Fruit fly (Drosophila melanogaster): Measurements from ENCODE around the gene CG13667.

The CG13667 gene

DNA sequence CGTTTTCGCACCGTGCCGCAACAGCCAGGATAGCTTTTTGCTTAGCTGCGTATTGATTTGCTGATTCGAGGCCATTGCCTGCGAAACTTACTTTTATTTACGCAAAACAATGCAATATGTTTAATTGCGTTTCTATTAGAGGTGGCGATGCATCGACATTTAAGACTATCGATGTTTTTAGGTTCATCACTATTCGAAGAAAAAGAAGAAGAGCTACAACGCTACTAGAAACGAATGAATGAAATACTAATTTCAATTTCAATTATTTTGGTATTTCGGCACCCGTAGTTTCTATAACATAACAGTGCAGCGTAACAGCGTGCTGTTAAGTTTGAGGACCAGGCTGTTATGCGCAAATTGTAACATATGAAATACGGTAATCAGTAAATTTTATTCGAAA lies at the start of gene CG13667, which contains the start of the genes Tpt and mkg-p:
CG13667 (plus strand) TSS at position 332 of the 400 bp plus-strand sequence.
Tpt (minus strand) TSS at position 155 of the 400 bp plus-strand sequence.
mkg-p (minus strand) TSS at position 155 of the 400 bp plus-strand sequence.
- TF ChIP-seq CTCF (optimal IDR thresholded peaks at IDR 0.05) (peak in 1 of 2 experiments; percentile 37), CG8478 (optimal IDR thresholded peaks at IDR 0.05) (no peak)

DNA sequence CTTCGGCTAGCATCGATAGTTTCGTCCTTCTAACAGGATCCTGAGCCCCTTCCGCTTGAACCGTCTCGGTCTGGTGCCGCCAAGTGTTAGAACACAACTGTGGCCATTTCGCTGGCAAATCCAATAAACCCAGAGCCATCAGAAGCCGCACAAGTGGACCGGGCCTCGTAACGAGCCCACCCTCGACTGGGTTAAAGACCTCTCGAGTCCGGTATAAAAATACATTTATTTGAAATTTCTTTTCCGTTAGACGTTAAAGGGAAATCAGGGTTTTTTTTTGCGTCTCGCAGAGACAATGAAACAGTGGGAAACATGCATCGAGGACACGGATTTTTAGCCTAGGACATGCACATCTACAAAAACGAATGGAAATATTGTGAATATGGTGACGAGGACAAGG lies 49.1 kb upstream of the CG13667 start, which contains the start of gene Culd:
Culd (minus strand) TSS at position 101 of the 400 bp plus-strand sequence.
- no peak for TF ChIP-seq CG8478 (optimal IDR thresholded peaks at IDR 0.05)
- no peak for TF ChIP-seq CTCF (optimal IDR thresholded peaks at IDR 0.05)

DNA sequence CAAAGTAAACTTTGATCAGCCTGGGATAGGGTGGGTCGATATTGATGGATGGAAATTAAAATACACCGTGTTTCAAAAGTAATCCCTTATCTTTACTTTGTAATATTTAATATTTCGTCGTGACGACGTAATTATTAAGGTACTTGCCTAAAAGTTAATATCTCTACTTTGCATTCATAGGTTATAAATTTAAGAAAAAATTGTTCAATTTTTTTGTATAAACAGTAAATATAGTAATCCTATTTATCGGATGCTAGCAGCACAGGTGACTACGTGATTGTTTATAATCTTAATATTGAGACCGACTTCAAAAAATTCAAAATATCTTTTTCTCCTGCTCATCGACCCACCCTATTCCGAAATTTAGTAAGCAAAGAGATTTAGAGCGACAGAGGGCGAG lies 47.1 kb upstream of the CG13667 start:
- no peak for TF ChIP-seq CG8478 (optimal IDR thresholded peaks at IDR 0.05)
- TF ChIP-seq CTCF (optimal IDR thresholded peaks at IDR 0.05) = no peak

DNA sequence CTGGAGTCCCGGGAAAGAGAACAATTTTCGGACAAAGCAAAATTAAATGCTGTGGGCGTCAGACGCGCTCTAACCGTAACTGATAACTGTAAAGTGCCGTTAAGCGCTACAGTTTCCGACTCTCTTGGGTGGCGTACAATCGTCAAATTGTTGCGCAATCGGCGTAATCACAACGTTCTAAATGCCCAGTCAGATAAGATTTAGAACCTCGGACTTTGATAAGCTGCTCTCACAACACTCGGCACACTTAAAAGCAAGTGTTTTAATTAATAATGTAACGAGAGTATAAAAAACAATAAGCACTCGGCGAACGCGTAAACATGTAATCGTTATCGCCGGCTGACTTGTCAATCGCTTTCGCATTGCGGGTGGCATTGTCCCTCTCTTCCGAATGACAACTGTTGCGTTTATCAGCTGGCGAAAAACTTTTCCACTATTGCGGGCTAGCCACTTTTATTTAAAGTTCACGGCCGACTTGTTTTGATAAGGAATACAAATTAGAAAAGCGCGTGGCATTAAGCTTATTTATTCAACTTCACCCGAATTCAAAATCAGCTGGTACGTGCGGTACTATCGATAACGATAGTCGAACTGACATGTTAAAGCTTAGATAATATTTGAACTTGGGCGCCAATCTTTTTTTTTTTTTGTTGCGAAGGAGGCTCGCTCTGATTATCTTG lies 46.3 kb upstream of the CG13667 start:
- no peak for TF ChIP-seq CG8478 (optimal IDR thresholded peaks at IDR 0.05)
- no peak for TF ChIP-seq CTCF (optimal IDR thresholded peaks at IDR 0.05)

DNA sequence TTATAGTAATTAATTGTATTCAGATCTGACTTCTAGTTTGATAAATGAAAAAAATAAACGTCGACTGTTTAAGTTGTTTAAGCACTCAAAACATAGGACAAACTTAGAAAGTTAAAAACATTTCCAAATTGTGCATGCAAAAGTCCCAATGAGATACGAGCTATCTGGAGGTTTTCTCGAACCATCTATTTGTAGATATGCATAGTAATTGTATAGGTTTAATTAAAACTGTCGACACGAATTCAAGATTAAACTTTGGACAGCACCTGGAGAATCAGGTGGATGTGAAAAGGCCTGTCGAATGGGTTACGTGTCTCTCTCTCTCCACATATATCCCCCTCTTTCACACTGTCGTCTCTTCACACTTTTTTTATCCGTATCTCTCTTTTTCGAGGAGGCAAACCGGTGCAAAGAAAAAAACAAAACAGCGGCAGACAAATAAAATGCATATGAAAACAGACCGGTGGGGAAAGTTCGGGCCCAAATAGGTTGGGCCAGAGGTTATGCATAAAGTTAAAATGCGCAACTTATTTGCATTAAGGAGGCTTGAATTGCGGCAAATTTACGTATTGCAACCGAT lies 45.1 kb upstream of the CG13667 start:
- TF ChIP-seq CTCF (optimal IDR thresholded peaks at IDR 0.05) = no peak
- TF ChIP-seq CG8478 (optimal IDR thresholded peaks at IDR 0.05) = no peak

DNA sequence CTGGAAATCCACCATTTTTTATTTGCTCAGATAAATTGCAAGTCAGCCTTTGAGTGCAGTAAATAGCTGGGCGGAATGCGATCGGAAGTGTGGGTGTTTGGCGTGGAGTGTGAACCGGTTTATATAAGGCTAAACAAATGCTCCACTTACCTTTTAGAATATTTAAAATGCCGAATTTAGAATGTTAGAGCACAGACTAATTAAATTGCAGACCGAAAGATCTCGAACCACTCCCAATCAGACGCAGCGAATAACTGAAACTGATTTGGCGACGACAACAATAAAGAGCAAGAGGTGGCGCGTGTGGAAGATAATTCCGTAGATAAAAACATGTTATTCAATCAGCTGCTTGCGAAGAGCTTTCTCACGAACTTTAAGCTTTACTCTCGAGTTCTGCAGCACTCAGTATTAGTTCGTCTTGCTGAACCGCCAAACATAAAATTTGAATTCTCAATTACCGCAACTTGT lies 44.6 kb upstream of the CG13667 start, which contains the start of gene Idh:
Idh (minus strand) TSS at position 264 of the 468 bp plus-strand sequence.
- TF ChIP-seq CG8478 (optimal IDR thresholded peaks at IDR 0.05) = no peak
- TF ChIP-seq CTCF (optimal IDR thresholded peaks at IDR 0.05) = no peak

DNA sequence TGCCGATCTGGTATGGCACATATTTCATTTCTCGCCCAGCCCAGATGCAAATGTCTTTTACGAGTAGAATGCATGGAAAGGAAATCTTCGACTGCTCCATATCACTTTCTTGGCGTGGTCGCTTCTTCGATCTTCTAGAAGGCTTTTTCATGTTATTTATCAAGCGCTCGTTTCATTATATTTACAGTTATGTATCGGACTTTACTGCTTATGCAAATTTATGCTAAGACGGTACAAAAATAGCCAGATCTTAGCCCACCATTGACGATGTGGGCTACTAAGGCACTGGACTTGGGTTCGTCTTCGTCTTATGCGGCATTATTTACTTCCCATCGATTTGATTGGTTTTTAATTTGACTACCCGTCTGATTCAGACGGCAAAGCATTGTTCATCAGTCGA lies 42.0 kb upstream of the CG13667 start:
- TF ChIP-seq CG8478 (optimal IDR thresholded peaks at IDR 0.05) (no peak), CTCF (optimal IDR thresholded peaks at IDR 0.05) (no peak)

DNA sequence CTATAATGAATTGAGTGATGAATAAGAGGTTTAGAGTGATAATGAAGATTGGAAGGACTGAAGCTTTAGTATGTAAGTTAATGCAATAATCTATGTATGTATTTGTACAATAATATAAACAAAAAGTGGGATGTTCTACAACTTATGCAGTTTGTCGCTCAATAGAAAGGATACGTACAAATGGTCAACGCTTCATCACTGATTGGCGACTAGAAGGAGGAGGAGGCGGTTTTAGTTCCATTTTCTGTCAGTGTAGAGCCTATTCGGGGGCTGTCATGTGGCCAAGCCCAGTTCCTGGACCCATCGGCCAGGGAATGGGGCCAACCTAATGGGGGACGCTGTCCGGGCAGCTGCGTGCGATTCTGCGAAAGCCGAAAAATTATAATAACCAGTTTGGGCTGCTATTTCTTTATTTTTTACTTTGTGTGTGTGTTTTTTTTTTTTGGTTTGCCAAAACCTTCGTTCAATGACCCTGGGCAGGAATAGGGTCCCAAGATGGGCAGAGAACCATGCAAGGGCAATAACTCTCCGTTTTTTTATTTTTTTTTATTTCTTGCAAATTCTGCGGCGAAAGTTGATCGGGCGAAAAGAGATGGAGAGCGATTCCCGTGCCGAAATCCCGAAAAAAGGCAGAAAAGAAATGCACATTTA lies 36.4 kb upstream of the CG13667 start:
- TF ChIP-seq CTCF (optimal IDR thresholded peaks at IDR 0.05) = no peak
- TF ChIP-seq CG8478 (optimal IDR thresholded peaks at IDR 0.05) = no peak

DNA sequence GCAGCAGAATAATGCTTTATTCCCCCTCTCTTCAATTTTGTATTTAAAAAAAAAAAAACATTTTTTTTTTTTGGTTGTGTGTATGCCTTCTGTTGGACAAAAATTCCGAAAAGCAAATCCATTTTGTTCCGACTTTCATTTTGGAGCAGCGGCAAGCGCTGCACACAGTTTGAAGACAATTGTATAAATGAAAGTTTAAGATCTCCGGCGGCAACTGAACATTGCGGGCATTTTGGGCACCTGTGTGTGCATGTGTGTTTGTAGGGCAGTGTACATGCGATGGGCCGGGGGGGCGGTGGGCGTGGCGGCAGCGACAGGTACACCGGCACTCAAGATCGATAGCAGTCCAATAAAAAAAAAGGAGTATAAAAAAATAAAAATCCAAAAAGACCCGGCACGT lies 35.8 kb upstream of the CG13667 start:
- TF ChIP-seq CTCF (optimal IDR thresholded peaks at IDR 0.05) (no peak), CG8478 (optimal IDR thresholded peaks at IDR 0.05) (no peak)

DNA sequence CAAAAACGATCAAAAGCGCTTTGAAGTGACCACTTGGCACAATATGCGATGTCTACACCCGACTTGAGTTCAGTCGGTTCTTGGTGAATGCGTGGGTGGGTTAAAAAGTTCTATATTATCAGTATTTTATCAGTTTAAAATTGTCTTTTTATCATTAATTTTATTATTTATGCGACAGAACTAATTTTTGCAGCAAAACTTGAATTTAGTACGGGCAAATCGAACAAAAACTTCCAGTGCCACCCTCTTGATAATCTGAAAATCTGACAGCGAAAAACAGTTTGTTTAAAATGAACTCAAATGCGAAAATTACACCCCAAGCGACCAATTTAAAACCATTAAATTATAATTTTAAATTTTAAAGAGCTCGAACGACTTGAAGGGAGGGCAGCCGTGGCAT lies 34.3 kb upstream of the CG13667 start:
- TF ChIP-seq CTCF (optimal IDR thresholded peaks at IDR 0.05) (no peak), CG8478 (optimal IDR thresholded peaks at IDR 0.05) (no peak)

DNA sequence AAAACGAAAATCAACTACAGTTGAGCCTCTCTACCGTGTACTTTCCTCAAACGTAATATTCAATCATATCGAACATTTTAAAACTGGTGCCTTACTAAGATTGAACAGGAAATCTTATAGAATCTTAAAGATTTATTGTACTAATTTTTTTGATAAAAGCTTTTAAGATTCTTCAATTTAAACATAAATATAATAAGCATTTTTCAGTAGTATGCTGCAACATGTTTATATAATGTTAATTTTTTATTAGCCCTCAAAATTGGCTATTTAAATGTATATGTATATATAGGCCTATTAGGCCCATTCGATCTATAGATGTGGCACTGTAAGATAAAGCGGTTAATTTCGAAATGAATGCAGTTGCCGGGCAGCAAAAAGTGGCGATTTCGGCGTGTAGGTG lies 33.7 kb upstream of the CG13667 start:
- TF ChIP-seq CG8478 (optimal IDR thresholded peaks at IDR 0.05) (no peak), CTCF (optimal IDR thresholded peaks at IDR 0.05) (no peak)

DNA sequence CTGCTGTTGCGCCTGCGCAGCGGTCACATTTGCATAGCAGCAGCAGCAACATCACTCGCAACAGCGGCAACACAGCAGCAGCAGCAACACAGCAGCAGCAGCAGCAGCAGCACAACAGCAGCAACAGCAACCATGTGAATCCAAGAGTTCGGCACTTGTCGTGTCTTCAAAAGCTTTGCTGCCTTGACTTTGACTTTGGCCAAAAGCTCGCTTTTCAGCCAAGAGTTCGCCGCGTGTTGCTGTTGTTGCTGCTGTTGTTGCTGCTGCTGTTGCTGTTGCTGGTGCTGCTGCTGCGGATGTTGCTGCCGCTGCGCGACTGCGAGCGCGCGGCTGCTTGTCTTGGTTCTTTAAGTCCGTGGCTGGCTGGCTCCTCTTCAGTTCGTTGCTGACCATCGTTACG lies 33.2 kb upstream of the CG13667 start, which contains the start of gene ImpE1:
ImpE1 (plus strand) TSS at position 371 of the 400 bp plus-strand sequence.
- TF ChIP-seq CTCF (optimal IDR thresholded peaks at IDR 0.05) = no peak
- no peak for TF ChIP-seq CG8478 (optimal IDR thresholded peaks at IDR 0.05)

DNA sequence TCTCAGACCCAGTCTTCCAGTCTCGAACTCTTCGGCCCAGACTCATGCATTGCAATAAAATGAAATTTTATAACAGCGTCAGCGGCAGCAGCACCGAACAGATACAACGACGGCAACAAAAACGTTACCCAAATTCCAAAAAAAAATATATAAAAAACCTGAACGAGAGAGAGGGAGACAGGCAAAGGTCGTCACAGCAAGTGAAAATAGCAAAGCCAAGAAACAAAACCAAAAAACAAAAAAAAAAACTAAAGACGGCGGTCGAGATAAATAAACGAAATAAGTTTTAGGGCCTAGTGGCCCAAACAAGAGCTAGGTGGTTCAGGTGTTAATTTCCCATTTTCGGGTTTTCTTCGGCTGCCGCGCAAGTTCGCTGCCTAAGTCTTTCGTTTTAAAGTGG lies 31.1 kb upstream of the CG13667 start:
- TF ChIP-seq CTCF (optimal IDR thresholded peaks at IDR 0.05) (no peak), CG8478 (optimal IDR thresholded peaks at IDR 0.05) (no peak)

DNA sequence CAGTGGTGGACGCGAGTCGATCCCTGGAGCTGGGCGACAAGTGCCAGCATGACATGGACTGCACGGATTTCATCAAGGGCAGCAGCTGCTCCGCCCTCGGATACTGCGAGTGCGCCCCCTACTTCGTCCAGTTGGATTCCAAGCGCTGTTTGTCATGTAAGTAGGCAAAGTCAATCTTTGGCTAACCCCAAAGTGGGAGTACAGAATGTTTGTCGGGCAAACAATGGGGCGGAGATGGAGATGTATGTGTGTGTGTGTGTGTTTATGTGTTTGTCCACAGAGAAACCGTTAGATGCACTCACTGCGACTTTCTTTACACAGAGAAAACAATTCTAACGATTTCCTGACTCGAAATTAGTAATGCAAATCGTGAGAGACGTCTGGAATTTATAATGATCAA lies 26.1 kb upstream of the CG13667 start:
- TF ChIP-seq CTCF (optimal IDR thresholded peaks at IDR 0.05) = no peak
- no peak for TF ChIP-seq CG8478 (optimal IDR thresholded peaks at IDR 0.05)

DNA sequence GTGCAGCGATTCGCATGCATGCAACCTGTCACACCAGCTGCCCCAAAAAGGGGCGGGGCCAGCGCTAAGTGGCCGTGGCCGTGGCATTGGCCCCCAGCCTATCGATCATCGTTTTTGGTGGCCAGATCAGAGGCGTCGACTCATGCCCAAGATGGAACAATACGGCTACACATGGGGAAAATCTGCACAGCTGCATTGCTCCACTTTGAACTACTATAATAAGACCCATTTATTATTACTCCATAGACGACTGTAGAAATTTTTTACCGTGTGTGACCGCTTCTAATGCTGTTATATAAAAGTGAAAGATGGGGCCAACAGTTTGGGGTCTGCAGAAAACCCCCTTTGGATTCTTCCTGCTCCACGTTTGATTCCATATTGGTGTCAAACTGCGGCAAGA lies 21.3 kb upstream of the CG13667 start:
- TF ChIP-seq CTCF (optimal IDR thresholded peaks at IDR 0.05) (no peak), CG8478 (optimal IDR thresholded peaks at IDR 0.05) (no peak)

DNA sequence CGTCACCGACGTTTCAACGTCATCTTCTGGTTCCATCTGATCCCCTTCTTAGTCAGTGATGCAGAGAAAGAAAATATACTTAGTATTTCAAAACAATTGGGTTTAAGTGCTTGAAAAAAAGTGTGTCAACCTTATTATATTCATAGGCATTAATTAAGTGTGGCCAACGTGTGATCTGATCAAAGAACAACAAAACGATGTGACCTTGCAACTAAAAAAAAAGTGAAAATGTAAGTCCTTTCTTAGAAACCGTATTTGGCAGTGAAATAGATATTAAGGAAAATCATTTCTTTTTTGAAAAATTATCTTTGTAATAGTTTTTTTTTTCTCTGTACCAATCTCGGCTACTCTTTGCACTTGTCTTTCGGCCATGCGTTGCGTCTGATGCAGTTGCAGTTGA lies 20.2 kb upstream of the CG13667 start:
- TF ChIP-seq CTCF (optimal IDR thresholded peaks at IDR 0.05) (no peak), CG8478 (optimal IDR thresholded peaks at IDR 0.05) (no peak)
